Fruit fly (Drosophila melanogaster): ENCODE data around the gene ssp6.

ssp6 gene

DNA sequence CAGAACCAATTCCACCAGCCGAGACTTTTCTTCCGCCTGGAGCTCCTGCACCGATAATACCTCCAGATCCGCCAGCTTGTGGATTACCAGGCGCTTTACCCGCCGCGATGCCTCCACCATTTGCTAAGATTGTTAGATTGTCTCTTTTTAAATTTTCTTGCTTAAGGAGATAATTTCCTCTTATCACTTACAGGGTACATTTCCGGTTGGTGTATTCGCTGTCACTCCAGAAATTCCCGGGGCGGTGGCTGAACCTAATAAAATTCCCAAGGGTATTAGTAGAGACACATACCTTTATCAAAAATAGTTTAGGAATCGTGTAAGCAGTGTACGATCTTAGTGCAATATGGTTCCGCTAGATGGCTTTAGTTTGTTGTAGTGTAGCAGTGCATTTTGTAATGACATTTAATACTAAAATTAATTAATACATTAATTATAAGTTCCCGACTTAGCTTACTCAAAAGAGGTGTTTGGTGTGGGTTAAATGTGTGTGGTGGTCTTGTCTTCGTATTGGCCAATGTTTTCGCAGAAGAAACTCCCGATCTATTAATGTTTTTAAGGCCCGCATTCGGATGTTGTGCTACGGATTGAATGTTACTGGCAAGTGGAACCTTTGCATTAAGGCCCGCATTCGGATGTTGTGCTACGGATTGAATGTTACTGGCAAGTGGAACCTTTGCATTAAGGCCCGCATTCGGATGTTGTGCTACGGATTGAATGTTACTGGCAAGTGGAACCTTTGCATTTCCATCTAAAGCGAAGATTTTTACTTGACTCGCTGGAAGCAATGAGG is 48.3 kb downstream of the ssp6 start (continued):
- TF ChIP-seq nom (GFP tag; optimal IDR thresholded peaks at IDR 0.05), result no peak
- TF ChIP-seq CG12104 (GFP tag; optimal IDR thresholded peaks at IDR 0.05), result peak; percentile 75
- TF ChIP-seq bbx (GFP tag; IDR thresholded peaks at IDR 0.05; ENCODE audit: partially characterized antibody), result no peak
- peak; percentile 79 for TF ChIP-seq ase (GFP tag; IDR thresholded peaks at IDR 0.05)
- TF ChIP-seq hkb (optimal IDR thresholded peaks at IDR 0.05), result peak; percentile 59
- peak; percentile 91 for TF ChIP-seq hkb (GFP tag; IDR thresholded peaks at IDR 0.05)
- TF ChIP-seq abd-A (tag; optimal IDR thresholded peaks at IDR 0.05), result no peak
- no peak for TF ChIP-seq CG4404 (GFP tag; IDR thresholded peaks at IDR 0.05)
- TF ChIP-seq CG5180 (GFP tag; optimal IDR thresholded peaks at IDR 0.05), result peak; percentile 39
- TF ChIP-seq Sin3A (optimal IDR thresholded peaks at IDR 0.05), result peak; percentile 43
- peak; percentile 61 for TF ChIP-seq CG6683 (GFP tag; optimal IDR thresholded peaks at IDR 0.05)
- TF ChIP-seq CG13424 (tag; optimal IDR thresholded peaks at IDR 0.05), result peak; percentile 34
- peak; percentile 53 for TF ChIP-seq Hsf (GFP tag; optimal IDR thresholded peaks at IDR 0.05)
- TF ChIP-seq rib (GFP tag; IDR thresholded peaks at IDR 0.05), result no peak
- TF ChIP-seq Ada2b (GFP tag; IDR thresholded peaks at IDR 0.05), result peak; percentile 69; the same call in 1 of the 2 replicates
- TF ChIP-seq CG2202 (tag; optimal IDR thresholded peaks at IDR 0.05), result peak; percentile 59
- no peak for TF ChIP-seq kay (GFP tag; optimal IDR thresholded peaks at IDR 0.05)
- TF ChIP-seq CG1233 (GFP tag; optimal IDR thresholded peaks at IDR 0.05), result peak; percentile 89
- TF ChIP-seq CG31441 (GFP tag; IDR thresholded peaks at IDR 0.05), result peak; percentile 80
- peak; percentile 55 for TF ChIP-seq dmrt99B (tag; optimal IDR thresholded peaks at IDR 0.05)
- peak; percentile 61; the same call in 1 of the 2 replicates for TF ChIP-seq bowl (GFP tag; IDR thresholded peaks at IDR 0.05)
- TF ChIP-seq ham (GFP tag; IDR thresholded peaks at IDR 0.05), result no peak
- peak; percentile 54 for TF ChIP-seq sima (GFP tag; optimal IDR thresholded peaks at IDR 0.05)
- TF ChIP-seq Sox102F (GFP tag; optimal IDR thresholded peaks at IDR 0.05), result peak; percentile 26
- no peak for TF ChIP-seq gro (GFP tag; optimal IDR thresholded peaks at IDR 0.05)
- TF ChIP-seq wor (GFP tag; IDR thresholded peaks at IDR 0.05), result peak; percentile 18; the same call in 1 of the 2 replicates
- no peak for TF ChIP-seq CG1832 (GFP tag; optimal IDR thresholded peaks at IDR 0.05)
- peak; percentile 71 for TF ChIP-seq slbo (GFP tag; IDR thresholded peaks at IDR 0.05)
- peak; percentile 99 for TF ChIP-seq CG6254 (GFP tag; optimal IDR thresholded peaks at IDR 0.05)
- TF ChIP-seq jigr1 (GFP tag; IDR thresholded peaks at IDR 0.05), result no peak
- no peak for TF ChIP-seq Atf-2 (GFP tag; optimal IDR thresholded peaks at IDR 0.05)
- TF ChIP-seq Dek (tag; optimal IDR thresholded peaks at IDR 0.05), result no peak
- peak; percentile 17 for TF ChIP-seq CG16815 (GFP tag; optimal IDR thresholded peaks at IDR 0.05)
- peak; percentile 75 for TF ChIP-seq CG18619 (GFP tag; optimal IDR thresholded peaks at IDR 0.05)
- TF ChIP-seq CG8359 (GFP tag; optimal IDR thresholded peaks at IDR 0.05; ENCODE audit: borderline replicate concordance), result peak; percentile 75
- TF ChIP-seq mld (GFP tag; IDR thresholded peaks at IDR 0.05; ENCODE audit: partially characterized antibody), result no peak
- TF ChIP-seq corto (GFP tag; optimal IDR thresholded peaks at IDR 0.05), result no peak
- no peak for TF ChIP-seq hb (GFP tag; IDR thresholded peaks at IDR 0.05; ENCODE audit: partially characterized antibody)
- TF ChIP-seq HmgZ (tag; optimal IDR thresholded peaks at IDR 0.05), result peak; percentile 38
- TF ChIP-seq cas (GFP tag; IDR thresholded peaks at IDR 0.05), result no peak
- no peak for TF ChIP-seq lbe (GFP tag; optimal IDR thresholded peaks at IDR 0.05)
- peak; percentile 89 for TF ChIP-seq Meics (GFP tag; optimal IDR thresholded peaks at IDR 0.05)
- no peak for TF ChIP-seq Dll (GFP tag; IDR thresholded peaks at IDR 0.05; ENCODE audit: partially characterized antibody)
- TF ChIP-seq dpn (GFP tag; optimal IDR thresholded peaks at IDR 0.05), result peak; percentile 38 to 91
- TF ChIP-seq fd64A (GFP tag; optimal IDR thresholded peaks at IDR 0.05), result no peak
- no peak for TF ChIP-seq zen2 (GFP tag; IDR thresholded peaks at IDR 0.05; ENCODE audit: partially characterized antibody)
- peak; percentile 84 for TF ChIP-seq CG2875 (GFP tag; optimal IDR thresholded peaks at IDR 0.05)
- peak; percentile 89 for TF ChIP-seq NFAT (GFP tag; IDR thresholded peaks at IDR 0.05)
- TF ChIP-seq toy (GFP tag; IDR thresholded peaks at IDR 0.05), result peak; percentile 69; the same call in 1 of the 2 replicates

All from whole organism, embryonic.